Fruit fly (Drosophila melanogaster): ENCODE results near the gene CG11313.

Gene CG11313

DNA sequence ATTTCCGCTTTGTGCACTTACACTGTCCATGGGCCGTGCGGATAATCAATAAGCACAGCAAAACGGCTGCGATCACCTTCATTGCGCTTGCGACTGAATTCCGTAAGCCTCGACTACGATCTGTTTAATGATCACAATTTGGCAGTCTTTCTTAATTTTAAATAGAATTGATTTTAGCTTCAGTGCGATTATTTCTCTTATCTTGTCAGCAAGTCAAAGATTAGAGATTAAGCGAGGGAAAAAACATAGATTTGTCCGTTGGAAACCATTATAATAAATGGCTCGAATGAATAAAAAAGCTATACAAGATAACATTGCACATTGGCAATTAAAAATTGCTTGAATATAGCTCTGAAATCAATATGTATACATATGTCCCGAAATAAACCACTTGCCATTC, at the start of gene CG11313:
Gene CG11313, minus strand, starts transcription at position 101 of the 400 bp plus-strand sequence.
- TF ChIP-seq CG6792 (GFP tag; optimal IDR thresholded peaks at IDR 0.05) (no peak), OdsH (GFP tag; optimal IDR thresholded peaks at IDR 0.05) (no peak)

DNA sequence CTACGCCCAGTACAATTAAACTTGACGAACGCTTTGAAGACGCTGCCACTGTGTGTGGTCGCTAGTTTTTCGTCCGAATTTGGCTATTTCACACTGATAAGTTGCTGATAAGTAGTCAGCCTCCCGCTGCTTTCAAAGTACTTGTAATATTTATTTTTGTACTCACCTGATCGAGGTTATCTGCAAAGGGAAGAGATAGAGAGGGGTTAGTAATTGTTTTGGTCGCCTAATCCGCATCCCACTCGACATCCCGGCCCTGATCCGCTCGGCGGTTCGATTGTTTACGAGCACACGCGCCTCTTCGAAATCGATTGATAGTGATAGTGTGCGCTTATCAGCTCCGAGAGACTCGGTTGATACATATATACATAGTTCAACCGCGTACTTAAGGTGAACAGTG, 49.5 kb upstream of the CG11313 start:
- TF ChIP-seq Met (GFP tag; optimal IDR thresholded peaks at IDR 0.05) (no peak), esn (GFP tag; optimal IDR thresholded peaks at IDR 0.05) (no peak), Lpt (GFP tag; optimal IDR thresholded peaks at IDR 0.05) (no peak), ss (GFP tag; optimal IDR thresholded peaks at IDR 0.05) (no peak), CG6854 (GFP tag; optimal IDR thresholded peaks at IDR 0.05) (no peak), Gug (GFP tag; IDR thresholded peaks at IDR 0.05) (no peak), CG11762 (GFP tag; optimal IDR thresholded peaks at IDR 0.05; ENCODE audit: insufficient read depth) (no peak), CG6808 (GFP tag; optimal IDR thresholded peaks at IDR 0.05) (no peak), CG11294 (GFP tag; IDR thresholded peaks at IDR 0.05) (no peak)

DNA sequence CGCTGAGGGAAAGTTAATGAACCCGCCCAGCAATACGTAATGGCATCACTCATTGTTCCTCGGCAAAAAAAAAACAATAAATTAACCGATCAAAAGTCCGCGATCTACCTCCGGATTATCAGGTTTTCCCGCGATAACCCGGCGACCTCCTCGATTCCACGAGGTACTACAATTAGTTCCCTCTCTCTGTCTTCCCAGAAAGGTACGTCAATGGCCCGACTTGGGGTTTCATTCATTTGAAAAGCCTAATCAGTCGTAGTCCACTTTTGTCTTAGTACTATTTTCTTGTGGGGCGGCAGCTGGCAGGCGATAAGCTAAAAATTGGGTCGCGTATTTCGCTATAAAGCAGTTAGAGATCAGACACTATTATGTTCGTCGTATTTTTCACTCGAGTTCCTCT, 48.3 kb upstream of the CG11313 start:
- TF ChIP-seq OdsH (GFP tag; optimal IDR thresholded peaks at IDR 0.05) (no peak), svp (GFP tag) (peak; percentile 97)

DNA sequence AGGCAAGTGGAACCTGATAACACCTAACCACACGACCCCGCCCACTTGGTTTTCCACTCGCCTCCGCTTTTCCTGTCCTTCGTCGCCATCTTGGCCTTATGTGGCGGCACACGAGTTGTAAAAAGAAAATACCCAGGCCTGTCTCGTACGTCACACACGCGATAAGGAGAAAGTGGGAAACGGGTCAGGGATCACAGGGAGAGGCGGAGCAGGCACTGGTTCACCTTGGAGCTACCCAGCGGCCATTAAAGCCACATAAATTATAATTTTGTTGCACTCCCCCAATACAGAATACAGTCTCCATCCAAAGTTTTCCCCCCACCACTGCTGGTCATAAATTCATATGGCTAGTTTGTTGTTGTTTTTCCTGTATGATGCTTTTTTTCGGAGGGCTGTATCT, 45.0 kb upstream of the CG11313 start:
- TF ChIP-seq CG8632 (GFP tag; optimal IDR thresholded peaks at IDR 0.05), result no peak
- TF ChIP-seq CG6163 (GFP tag; IDR thresholded peaks at IDR 0.05), result no peak
- TF ChIP-seq svp (GFP tag), result peak; percentile 90

DNA sequence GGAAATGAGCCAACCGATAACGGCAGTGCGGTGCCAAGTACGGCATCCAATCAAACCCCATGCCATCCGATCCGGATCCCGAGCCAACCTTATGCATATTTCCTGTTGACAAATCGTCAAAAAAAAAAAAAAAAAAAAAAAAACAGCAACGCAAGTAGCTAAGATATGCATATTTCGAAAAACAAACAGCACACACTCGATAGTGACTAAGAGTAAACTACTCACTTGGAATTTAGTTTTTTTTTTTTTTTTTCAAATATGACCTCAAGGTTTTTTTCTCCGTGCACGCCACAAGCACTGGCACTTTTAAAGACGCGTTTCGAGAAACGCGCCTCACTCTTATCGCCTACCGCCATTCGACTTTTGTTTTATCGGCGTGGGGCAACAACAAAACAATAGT, 44.3 kb upstream of the CG11313 start:
- TF ChIP-seq CG6792 (GFP tag; optimal IDR thresholded peaks at IDR 0.05) (peak; percentile 10), Sox15 (GFP tag; optimal IDR thresholded peaks at IDR 0.05) (no peak), lz (GFP tag; optimal IDR thresholded peaks at IDR 0.05) (no peak), Sox102F (GFP tag; optimal IDR thresholded peaks at IDR 0.05) (peak; percentile 10), topi (GFP tag; optimal IDR thresholded peaks at IDR 0.05) (no peak), CG3032 (tag; optimal IDR thresholded peaks at IDR 0.05) (no peak), Hr38 (GFP tag; optimal IDR thresholded peaks at IDR 0.05) (no peak), Ets21C (GFP tag; optimal IDR thresholded peaks at IDR 0.05) (no peak), Blimp-1 (GFP tag; optimal IDR thresholded peaks at IDR 0.05) (no peak), CG31627 (GFP tag; optimal IDR thresholded peaks at IDR 0.05) (peak; percentile 16), dsx (GFP tag; optimal IDR thresholded peaks at IDR 0.05; ENCODE audit: poor library complexity, severe bottlenecking) (no peak), Eip75B (GFP tag; optimal IDR thresholded peaks at IDR 0.05) (peak; percentile 13), pdm3 (GFP tag; optimal IDR thresholded peaks at IDR 0.05) (peak; percentile 6), cyc (GFP tag; optimal IDR thresholded peaks at IDR 0.05) (no peak), CG11294 (GFP tag; IDR thresholded peaks at IDR 0.05) (no peak), CG6854 (GFP tag; optimal IDR thresholded peaks at IDR 0.05) (no peak), CG34406 (GFP tag; optimal IDR thresholded peaks at IDR 0.05) (no peak), spab (GFP tag; optimal IDR thresholded peaks at IDR 0.05) (no peak), Ets96B (tag; optimal IDR thresholded peaks at IDR 0.05) (no peak), CG11902 (GFP tag; optimal IDR thresholded peaks at IDR 0.05) (no peak), Eip93F (GFP tag; optimal IDR thresholded peaks at IDR 0.05) (no peak), eg (GFP tag; IDR thresholded peaks at IDR 0.05) (peak; percentile 57; the same call in 2 of the 3 replicates), svp (GFP tag) (peak; percentile 72), CG11762 (GFP tag; optimal IDR thresholded peaks at IDR 0.05; ENCODE audit: insufficient read depth) (no peak), Gug (GFP tag; IDR thresholded peaks at IDR 0.05) (no peak), Lpt (GFP tag; optimal IDR thresholded peaks at IDR 0.05) (no peak), CG4318 (GFP tag; optimal IDR thresholded peaks at IDR 0.05) (no peak), CG15336 (GFP tag; IDR thresholded peaks at IDR 0.05) (peak; percentile 43; the same call in 1 of the 2 replicates), CG16779 (tag; optimal IDR thresholded peaks at IDR 0.05) (no peak), Sox14 (GFP tag; optimal IDR thresholded peaks at IDR 0.05) (peak; percentile 49), CG8319 (GFP tag; optimal IDR thresholded peaks at IDR 0.05) (no peak), ss (GFP tag; optimal IDR thresholded peaks at IDR 0.05) (no peak), CG8119 (GFP tag; IDR thresholded peaks at IDR 0.05) (no peak), CG7368 (GFP tag; optimal IDR thresholded peaks at IDR 0.05) (no peak), Hr4 (GFP tag; optimal IDR thresholded peaks at IDR 0.05) (peak; percentile 42), CG6276 (GFP tag; optimal IDR thresholded peaks at IDR 0.05) (no peak), fkh (GFP tag; optimal IDR thresholded peaks at IDR 0.05) (no peak), fd59A (GFP tag; optimal IDR thresholded peaks at IDR 0.05) (no peak)
